Worm (Caenorhabditis elegans) whole organism, late embryonic: Measurements from ENCODE around the gene T13C5.9.

ENCODE experiments used
- C08G9.2 ChIP-seq: sonication (generic microtip); optimal IDR thresholded peaks from 2 replicates; lab custom pipeline; 2016; ENCODE audit warnings: mild to moderate bottlenecking, missing genetic modification characterization, moderate library complexity, missing compliant biosample characterization
- C38D4.7 ChIP-seq: fragments of 200-800 bp; sonication (Bioruptor generic); optimal IDR thresholded peaks from 2 replicates; lab custom pipeline; 2018; ENCODE audit warnings: mild to moderate bottlenecking, missing genetic modification characterization, moderate library complexity, missing compliant biosample characterization
- F13H6.1 ChIP-seq: sonication (generic microtip); optimal IDR thresholded peaks from 2 replicates; lab custom pipeline; 2016; ENCODE audit warnings: missing genetic modification characterization, missing compliant biosample characterization
- ama-1 ChIP-seq: fragments of 150-350 bp; optimal IDR thresholded peaks from 2 replicates; lab custom pipeline; 2014
- ceh-19 ChIP-seq: fragments of 200-800 bp; sonication (Bioruptor generic); optimal IDR thresholded peaks from 2 replicates; lab custom pipeline; 2018; ENCODE audit warnings: mild to moderate bottlenecking, missing genetic modification characterization, missing compliant biosample characterization
- ceh-2 ChIP-seq: sonication (generic microtip); optimal IDR thresholded peaks from 2 replicates; lab custom pipeline; 2016; ENCODE audit warnings: missing genotype, missing genetic modification characterization, missing compliant biosample characterization
- ceh-24 ChIP-seq: sonication (generic microtip); optimal IDR thresholded peaks from 2 replicates; lab custom pipeline; 2016; ENCODE audit warnings: mild to moderate bottlenecking, missing genetic modification characterization, missing compliant biosample characterization
- ceh-31 ChIP-seq: sonication (generic microtip); optimal IDR thresholded peaks from 2 replicates; lab custom pipeline; 2016; ENCODE audit warnings: missing genetic modification characterization, missing compliant biosample characterization
- ceh-6 ChIP-seq: fragments of 200-800 bp; sonication (Bioruptor generic); optimal IDR thresholded peaks from 2 replicates; lab custom pipeline; 2018; ENCODE audit warnings: mild to moderate bottlenecking, missing genetic modification characterization, missing compliant biosample characterization
- ceh-9 ChIP-seq: sonication (generic microtip); optimal IDR thresholded peaks from 2 replicates; lab custom pipeline; 2016; ENCODE audit warnings: mild to moderate bottlenecking, missing genetic modification characterization, inconsistent platforms, missing compliant biosample characterization
- elt-4 ChIP-seq: sonication (generic microtip); optimal IDR thresholded peaks from 2 replicates; lab custom pipeline; 2016; ENCODE audit warnings: missing genetic modification characterization, missing compliant biosample characterization
- ets-4 ChIP-seq: sonication (generic microtip); optimal IDR thresholded peaks from 2 replicates; lab custom pipeline; 2016; ENCODE audit warnings: missing genetic modification characterization, missing compliant biosample characterization
- fax-1 ChIP-seq: sonication (generic microtip); optimal IDR thresholded peaks from 2 replicates; lab custom pipeline; 2016; ENCODE audit warnings: missing genotype, missing genetic modification characterization, missing compliant biosample characterization
- fkh-6 ChIP-seq: sonication (generic microtip); optimal IDR thresholded peaks from 2 replicates; lab custom pipeline; 2016; ENCODE audit warnings: missing genetic modification characterization, missing compliant biosample characterization
- gmeb-2 ChIP-seq: sonication (generic microtip); optimal IDR thresholded peaks from 2 replicates; lab custom pipeline; 2016; ENCODE audit warnings: missing genetic modification characterization, inconsistent platforms, missing compliant biosample characterization
- hlh-30 ChIP-seq: sonication (generic microtip); optimal IDR thresholded peaks from 2 replicates; lab custom pipeline; 2017; ENCODE audit warnings: antibody characterized with exemption, missing genetic modification characterization, missing compliant biosample characterization; ENCODE audit not compliant: insufficient read depth
- hlh-8 ChIP-seq: sonication (generic microtip); optimal IDR thresholded peaks from 2 replicates; lab custom pipeline; 2016; ENCODE audit warnings: missing genotype, missing genetic modification characterization, missing compliant biosample characterization
- lim-6 ChIP-seq: sonication (generic microtip); optimal IDR thresholded peaks from 2 replicates; lab custom pipeline; 2016; ENCODE audit warnings: missing genetic modification characterization, missing compliant biosample characterization
- lin-11 ChIP-seq: fragments of 200-800 bp; sonication (Bioruptor generic); optimal IDR thresholded peaks from 2 replicates; lab custom pipeline; 2018; ENCODE audit warnings: mild to moderate bottlenecking, missing genetic modification characterization, missing compliant biosample characterization
- madf-2 ChIP-seq: sonication (generic microtip); optimal IDR thresholded peaks from 2 replicates; lab custom pipeline; 2017; ENCODE audit warnings: missing genetic modification characterization, missing compliant biosample characterization
- mec-3 ChIP-seq: sonication (generic microtip); optimal IDR thresholded peaks from 2 replicates; lab custom pipeline; 2016; ENCODE audit warnings: borderline replicate concordance, missing genetic modification characterization, missing compliant biosample characterization
- nhr-11 ChIP-seq: fragments of 150-350 bp; optimal IDR thresholded peaks from 2 replicates; lab custom pipeline; 2014; ENCODE audit warnings: missing biosample characterization, missing genetic modification characterization
- nhr-232 ChIP-seq: sonication (generic microtip); optimal IDR thresholded peaks from 2 replicates; lab custom pipeline; 2016; ENCODE audit warnings: missing genetic modification characterization, missing compliant biosample characterization
- odd-2 ChIP-seq: sonication (generic microtip); optimal IDR thresholded peaks from 2 replicates; lab custom pipeline; 2017; ENCODE audit warnings: antibody characterized with exemption, mild to moderate bottlenecking, missing genetic modification characterization, missing compliant biosample characterization
- pha-2 ChIP-seq: sonication (generic microtip); optimal IDR thresholded peaks from 2 replicates; lab custom pipeline; 2017; ENCODE audit warnings: mild to moderate bottlenecking, missing genetic modification characterization, missing compliant biosample characterization
- pqm-1 ChIP-seq: sonication (generic microtip); optimal IDR thresholded peaks from 2 replicates; lab custom pipeline; 2016; ENCODE audit warnings: missing genetic modification characterization, missing compliant biosample characterization
- pros-1 ChIP-seq: fragments of 150-350 bp; optimal IDR thresholded peaks from 2 replicates; lab custom pipeline; 2014; ENCODE audit warnings: missing biosample characterization, missing genetic modification reagents, missing genetic modification characterization
- ref-2 ChIP-seq: sonication (generic microtip); optimal IDR thresholded peaks from 2 replicates; lab custom pipeline; 2016; ENCODE audit warnings: missing genetic modification characterization, missing compliant biosample characterization
- rnt-1 ChIP-seq: sonication (generic microtip); optimal IDR thresholded peaks from 2 replicates; lab custom pipeline; 2016; ENCODE audit warnings: missing genetic modification characterization, missing compliant biosample characterization
- sdc-2 ChIP-seq: sonication (generic microtip); optimal IDR thresholded peaks from 2 replicates; lab custom pipeline; 2016; ENCODE audit warnings: missing genotype, missing genetic modification characterization, missing compliant biosample characterization
- sox-2 ChIP-seq: fragments of 200-800 bp; sonication (Bioruptor generic); IDR thresholded peaks from 2 replicates; pipeline ENCODE4 v1.3.6; 2022; ENCODE audit warnings: missing genetic modification reagents, missing genetic modification characterization, missing compliant biosample characterization
- syd-9 ChIP-seq: sonication (generic microtip); optimal IDR thresholded peaks from 2 replicates; lab custom pipeline; 2016; ENCODE audit warnings: mild to moderate bottlenecking, missing genetic modification characterization, moderate library complexity, missing compliant biosample characterization
- unc-3 ChIP-seq, 2 experiments: fragments of 200-800 bp in 1 of 2; sonication (Bioruptor generic) in 1 of 2; sonication (generic microtip) in 1 of 2; conservative IDR thresholded peaks in 1 of 2; optimal IDR thresholded peaks in 1 of 2; 2 replicates each; pipeline versions ENCODE4 v1.3.6 to Lab custom; 2016 to 2022; ENCODE audit warnings: missing compliant biosample characterization in 2 of 2, missing genetic modification characterization in 2 of 2, missing genetic modification reagents in 1 of 2
- unc-42 ChIP-seq: sonication (generic microtip); optimal IDR thresholded peaks from 2 replicates; lab custom pipeline; 2016; ENCODE audit warnings: missing genotype, missing genetic modification characterization, missing compliant biosample characterization
- unc-55 ChIP-seq: sonication (generic microtip); optimal IDR thresholded peaks from 2 replicates; lab custom pipeline; 2017; ENCODE audit warnings: missing biosample characterization, missing genetic modification reagents, missing genetic modification characterization
- unc-86 ChIP-seq: sonication (generic microtip); optimal IDR thresholded peaks from 2 replicates; lab custom pipeline; 2016; ENCODE audit warnings: missing genetic modification characterization, missing compliant biosample characterization
- ztf-16 ChIP-seq: sonication (generic microtip); optimal IDR thresholded peaks from 2 replicates; lab custom pipeline; 2017; ENCODE audit warnings: missing genetic modification characterization, missing compliant biosample characterization

T13C5.9 gene

DNA sequence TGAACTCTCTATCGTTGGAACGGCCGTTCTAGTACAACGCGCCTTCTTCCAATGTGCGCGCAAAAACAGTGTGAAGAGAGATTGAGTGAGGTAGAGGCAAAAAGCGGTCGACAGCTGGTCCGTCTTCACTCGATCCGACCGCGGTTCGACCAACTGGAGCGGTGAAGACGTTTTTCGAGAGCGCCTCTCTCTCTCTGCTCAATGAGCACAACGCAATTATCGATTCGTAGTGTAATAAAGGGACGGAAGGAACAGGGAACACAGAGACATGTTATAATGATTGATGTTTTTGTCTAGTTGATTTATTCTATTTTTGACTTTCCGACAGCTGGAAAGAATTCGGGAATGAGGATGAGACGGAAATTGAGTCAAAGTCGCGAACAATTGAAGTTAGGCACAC lies 34.8 kb downstream of the T13C5.9 start:
- TF ChIP-seq ets-4 (tag; lab: Kevin White, UChicago) (no peak), syd-9 (tag; lab: Kevin White, UChicago) (no peak), ceh-6 (no peak), ref-2 (tag; lab: Kevin White, UChicago) (no peak), ceh-19 (GFP tag; lab: Kevin White, UChicago) (no peak), ceh-2 (tag; lab: Kevin White, UChicago) (no peak), hlh-8 (tag; lab: Kevin White, UChicago) (peak; percentile 7), C08G9.2 (tag; lab: Kevin White, UChicago) (no peak), F13H6.1 (no peak), rnt-1 (peak; percentile 11), ztf-16 (tag; lab: Kevin White, UChicago) (no peak), unc-42 (tag; lab: Kevin White, UChicago) (no peak), ceh-31 (no peak), C38D4.7 (GFP tag; lab: Kevin White, UChicago) (no peak), unc-3 (GFP tag; conservative IDR thresholded peaks at IDR 0.05; lab: Robert Waterston, UW) (no peak), unc-3 (tag; optimal IDR thresholded peaks at IDR 0.05; lab: Kevin White, UChicago) (no peak), pha-2 (tag; lab: Kevin White, UChicago) (no peak), lim-6 (tag; lab: Kevin White, UChicago) (no peak), ceh-9 (tag; lab: Kevin White, UChicago) (no peak), unc-55 (peak; percentile 95), sox-2 (no peak), sdc-2 (tag; lab: Kevin White, UChicago) (peak; percentile 6), ama-1 (no peak)

DNA sequence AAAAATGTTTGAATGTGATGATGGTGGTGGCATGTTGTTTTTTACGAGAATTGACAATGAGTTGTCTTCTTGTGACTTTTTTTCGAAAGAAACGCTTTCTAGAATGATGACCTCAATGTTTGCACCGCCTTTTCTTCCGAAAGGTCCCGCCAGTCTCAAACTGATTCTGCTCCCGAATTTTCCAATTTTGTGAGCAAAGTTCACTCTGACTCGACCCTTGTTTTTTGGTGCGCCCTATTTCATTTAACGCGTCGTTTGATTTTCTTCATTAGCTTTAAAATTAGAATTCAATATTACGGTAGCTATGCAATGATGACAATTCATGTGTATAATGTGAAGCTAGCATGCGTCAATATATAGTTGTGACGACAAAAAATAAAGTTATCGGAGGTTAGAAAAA lies 40.6 kb downstream of the T13C5.9 start, which contains the start of gene lite-1:
TSS of gene lite-1 (minus strand) at position 101 of the 400 bp plus-strand sequence.
- TF ChIP-seq ref-2 (tag; lab: Kevin White, UChicago), result no peak
- no peak for TF ChIP-seq unc-86
- TF ChIP-seq madf-2, result no peak
- TF ChIP-seq mec-3 (tag; lab: Kevin White, UChicago), result no peak
- no peak for TF ChIP-seq pha-2 (tag; lab: Kevin White, UChicago)
- TF ChIP-seq fkh-6 (tag; lab: Kevin White, UChicago), result no peak
- no peak for TF ChIP-seq hlh-8 (tag; lab: Kevin White, UChicago)
- TF ChIP-seq odd-2 (tag; lab: Kevin White, UChicago), result no peak
- TF ChIP-seq sox-2, result no peak
- TF ChIP-seq fax-1 (tag; lab: Kevin White, UChicago), result no peak
- no peak for TF ChIP-seq pqm-1 (tag; lab: Kevin White, UChicago)
- TF ChIP-seq ets-4 (tag; lab: Kevin White, UChicago), result no peak
- no peak for TF ChIP-seq ceh-9 (tag; lab: Kevin White, UChicago)

DNA sequence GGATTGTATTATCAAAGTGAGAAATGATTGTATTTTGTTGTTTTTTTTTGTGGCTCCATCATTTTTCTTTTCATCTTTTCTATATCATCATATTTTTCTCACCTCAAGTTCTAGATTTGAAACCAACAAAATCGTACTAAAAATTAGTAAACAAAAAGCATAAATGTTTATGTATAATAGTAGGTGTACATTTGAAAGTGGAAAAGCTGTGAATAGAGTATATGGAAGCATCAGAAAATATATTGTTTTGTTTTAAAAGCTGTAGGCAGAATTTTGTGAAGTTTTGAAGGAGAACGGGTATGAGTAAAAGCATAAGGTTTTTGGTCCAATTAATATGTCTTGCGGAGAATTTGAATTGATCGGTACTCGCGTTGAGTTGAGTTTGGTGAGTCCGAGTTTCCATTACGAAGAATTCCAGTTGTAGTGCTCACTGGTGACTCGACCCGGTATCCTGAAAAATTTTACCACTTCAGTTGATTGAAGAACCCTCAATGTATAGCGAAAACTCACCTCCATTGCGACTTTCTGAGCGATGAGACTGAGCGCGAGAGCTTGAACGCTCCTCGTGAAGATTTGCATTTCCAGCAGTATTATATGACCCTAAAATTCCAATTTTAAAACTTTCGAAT lies 43.1 kb downstream of the T13C5.9 start, which contains the start of gene C14F11.4:
TSS of gene C14F11.4 (minus strand) at position 51 of the 629 bp plus-strand sequence.
- TF ChIP-seq ceh-24 (tag; lab: Kevin White, UChicago) (no peak), lin-11 (no peak), rnt-1 (no peak), elt-4 (tag; lab: Kevin White, UChicago) (no peak), F13H6.1 (no peak), nhr-232 (tag; lab: Kevin White, UChicago) (no peak), fkh-6 (tag; lab: Kevin White, UChicago) (no peak), hlh-30 (no peak), ama-1 (no peak), nhr-11 (tag; lab: Kevin White, UChicago) (no peak), pros-1 (tag; lab: Kevin White, UChicago) (no peak), gmeb-2 (no peak), C08G9.2 (tag; lab: Kevin White, UChicago) (no peak)
